Fruit fly (Drosophila melanogaster) ovary, adult (tissue): ENCODE data around the gene CG45065.

Experiments used
- CG17801 ChIP-seq: fragments of 200-800 bp; optimal IDR thresholded peaks from 2 replicates; lab custom pipeline; 2019; ENCODE audit warnings: missing biosample characterization, mild to moderate bottlenecking, missing genetic modification characterization, moderate library complexity; ENCODE audit not compliant: partially characterized antibody

The CG45065 gene

DNA sequence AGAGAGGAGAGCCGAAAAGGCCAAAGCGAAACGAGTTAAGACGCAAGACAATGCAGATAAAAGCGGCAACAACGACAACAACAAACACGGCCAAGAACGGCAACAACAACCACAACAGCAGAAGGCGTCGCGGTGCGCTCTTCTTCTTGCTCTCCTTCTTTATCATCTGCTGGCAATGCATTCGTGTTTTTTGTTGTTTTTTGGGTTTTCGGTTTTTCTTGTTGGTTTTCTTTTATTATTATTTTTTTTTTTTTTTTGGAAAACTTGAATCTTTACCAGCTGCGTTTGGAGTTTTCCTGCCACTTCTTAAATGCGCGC is 57.0 kb downstream of the CG45065 start:
- TF ChIP-seq CG17801 (GFP tag; lab: Kevin White, UChicago): no peak
